Fruit fly (Drosophila melanogaster) S2 (cell line): ENCODE results near the gene sty.

Experiments used
- CG8478 ChIP-seq: fragments of >200 bp; optimal IDR thresholded peaks from 2 replicates; lab custom pipeline; 2018
- CTCF ChIP-seq, 2 experiments: fragments of >200 bp; optimal IDR thresholded peaks; 2 replicates each; lab custom pipeline; 2018

DNA sequence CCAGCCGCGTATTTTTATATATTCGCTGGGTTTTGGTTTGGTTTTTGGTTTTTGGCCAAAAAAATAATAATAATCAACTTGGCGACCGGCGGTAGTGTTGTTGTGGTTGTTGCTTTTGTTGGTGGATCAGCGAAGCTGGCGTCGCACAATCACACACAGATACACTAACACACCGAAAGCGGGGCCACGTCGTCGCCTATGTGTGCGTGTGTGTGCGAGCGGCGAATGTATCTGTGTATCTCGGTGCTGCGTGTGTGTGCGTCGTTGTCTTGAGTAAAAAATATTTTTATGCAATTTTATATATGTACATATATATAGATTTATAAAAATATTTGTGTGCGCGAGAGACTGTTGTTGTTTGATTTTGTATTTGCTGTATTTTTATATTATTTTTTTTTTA is 7.6 kb downstream of the sty start:
- TF ChIP-seq CTCF (optimal IDR thresholded peaks at IDR 0.05; lab: Kevin White, UChicago) (no peak), CG8478 (lab: Kevin White, UChicago) (peak; percentile 2)
